Worm (Caenorhabditis elegans): ENCODE data around the gene C18A11.1.

The C18A11.1 gene

DNA sequence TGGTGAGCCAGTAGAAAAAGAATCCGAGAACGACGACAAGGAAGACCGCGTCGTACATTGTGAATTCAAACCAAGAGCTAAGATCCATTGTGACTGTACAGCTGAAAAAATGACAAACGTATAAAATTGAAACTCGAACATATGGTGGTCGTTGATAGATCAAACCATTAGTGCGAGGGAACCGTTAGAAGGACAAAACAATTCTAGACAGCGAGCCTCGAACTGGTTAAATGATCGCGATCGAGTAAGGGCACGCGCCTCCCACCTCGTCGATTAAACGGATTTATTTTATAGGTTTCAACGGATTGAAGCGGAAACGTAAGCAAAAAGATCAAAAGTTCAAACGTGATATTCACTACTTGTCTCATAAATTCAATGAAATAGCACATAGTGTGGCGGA is 19.3 kb downstream of the C18A11.1 start, which contains the start of gene vem-1:
TSS of gene vem-1 (minus strand) at position 101 of the 400 bp plus-strand sequence.
- TF ChIP-seq aly-1 (tag; optimal IDR thresholded peaks at IDR 0.05) (no peak), tbx-37 (GFP tag; conservative IDR thresholded peaks at IDR 0.05) (no peak), tra-4 (tag; optimal IDR thresholded peaks at IDR 0.05) (no peak), scrt-1 (GFP tag; IDR thresholded peaks at IDR 0.05) (no peak), ets-7 (tag; optimal IDR thresholded peaks at IDR 0.05) (no peak), hmbx-1 (tag; optimal IDR thresholded peaks at IDR 0.05) (no peak), flt-1 (GFP tag; IDR thresholded peaks at IDR 0.05) (no peak), hmg-4 (GFP tag; optimal IDR thresholded peaks at IDR 0.05) (no peak), sea-1 (GFP tag; conservative IDR thresholded peaks at IDR 0.05) (no peak), ceh-13 (GFP tag; optimal IDR thresholded peaks at IDR 0.05) (no peak), pes-1 (GFP tag; IDR thresholded peaks at IDR 0.05) (no peak), ama-1 (optimal IDR thresholded peaks at IDR 0.05) (no peak), hnd-1 (tag; optimal IDR thresholded peaks at IDR 0.05) (no peak), tbx-11 (GFP tag; IDR thresholded peaks at IDR 0.05) (no peak), ceh-36 (tag; optimal IDR thresholded peaks at IDR 0.05) (no peak), F13C5.2 (tag; optimal IDR thresholded peaks at IDR 0.05) (no peak), B0310.2 (tag; optimal IDR thresholded peaks at IDR 0.05) (no peak)

DNA sequence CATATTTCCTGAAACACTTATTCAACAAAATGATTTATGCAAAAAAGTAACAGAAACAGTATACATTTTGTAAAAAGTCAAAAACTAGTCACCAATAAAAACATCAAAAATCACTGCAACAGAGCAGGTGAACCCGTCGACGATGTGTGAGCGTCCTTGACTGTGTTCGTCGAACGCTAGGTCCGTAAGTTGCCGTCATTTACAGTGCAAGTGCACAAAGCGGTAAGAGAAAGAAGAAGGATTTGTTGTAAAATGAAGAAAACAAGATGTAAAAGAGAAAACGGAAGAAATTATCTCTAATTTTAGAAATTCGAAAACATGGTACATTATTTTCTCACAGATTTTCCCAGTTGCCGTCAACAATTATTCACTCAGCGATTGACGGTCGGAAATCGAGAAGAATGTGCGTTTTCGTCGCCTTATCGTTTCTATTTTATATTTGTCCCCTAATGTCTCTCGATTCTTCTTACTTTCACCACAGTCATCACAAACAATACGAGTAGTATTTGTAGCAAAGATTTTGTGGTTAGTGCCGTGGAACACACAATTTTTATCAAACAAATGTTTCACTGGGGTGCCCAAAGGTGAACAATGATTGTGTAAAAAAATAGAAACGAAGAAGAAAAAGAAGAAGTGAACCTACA is 20.3 kb downstream of the C18A11.1 start:
- TF ChIP-seq B0310.2 (tag; optimal IDR thresholded peaks at IDR 0.05) = no peak
- TF ChIP-seq tbx-37 (GFP tag; conservative IDR thresholded peaks at IDR 0.05) = no peak

DNA sequence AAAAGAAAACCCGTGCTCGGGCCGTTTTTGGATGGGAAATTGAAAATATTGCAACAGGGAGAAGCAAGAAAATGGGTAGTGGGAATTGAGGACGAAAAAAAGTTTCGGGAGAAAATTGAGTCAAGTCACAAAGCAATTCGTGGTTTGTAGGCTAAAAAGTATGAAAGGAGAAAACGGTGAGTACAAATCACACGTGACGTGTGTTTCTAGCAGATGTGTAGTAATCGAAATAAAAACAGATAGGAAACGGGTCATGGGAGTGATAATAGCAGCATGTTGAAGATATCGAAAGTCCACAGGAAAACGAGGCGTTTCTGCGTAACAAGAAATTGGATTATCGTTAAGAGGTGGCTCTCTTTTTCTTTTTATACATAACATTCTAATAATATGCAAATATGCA is 20.8 kb downstream of the C18A11.1 start:
- TF ChIP-seq ceh-13 (GFP tag; optimal IDR thresholded peaks at IDR 0.05) = no peak

DNA sequence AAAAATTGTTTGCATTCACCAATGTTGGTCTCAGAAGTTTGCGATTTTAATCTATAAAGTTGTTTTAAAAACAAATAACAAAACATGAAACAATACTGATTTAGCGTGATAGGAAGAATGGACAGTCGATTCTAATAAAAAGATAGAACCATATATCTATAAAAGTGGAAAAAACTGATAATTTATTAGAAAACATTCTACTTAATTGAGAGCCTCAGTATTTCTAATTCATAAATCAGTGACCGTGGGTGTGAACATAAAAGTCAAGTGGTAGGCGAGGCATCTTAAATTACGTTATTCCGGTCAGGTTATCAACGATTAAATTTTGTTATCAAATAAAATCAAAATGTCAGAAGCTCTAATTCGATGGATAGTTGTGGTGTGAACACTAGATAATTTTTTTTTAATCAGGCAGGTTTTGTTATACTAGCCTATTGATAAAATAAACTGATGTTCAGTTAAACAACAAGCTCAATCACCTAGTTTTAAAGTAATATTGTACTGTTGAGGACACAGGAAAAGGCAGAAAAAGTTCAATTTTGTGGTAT is 29.8 kb downstream of the C18A11.1 start, which contains the start of gene catp-5:
TSS of gene catp-5 (minus strand) at position 51 of the 548 bp plus-strand sequence.
- TF ChIP-seq hnd-1 (tag; optimal IDR thresholded peaks at IDR 0.05) = no peak
- no peak for TF ChIP-seq sea-1 (GFP tag; conservative IDR thresholded peaks at IDR 0.05)
- no peak for TF ChIP-seq hmbx-1 (tag; optimal IDR thresholded peaks at IDR 0.05)
- no peak for TF ChIP-seq tbx-37 (GFP tag; conservative IDR thresholded peaks at IDR 0.05)
- TF ChIP-seq ama-1 (optimal IDR thresholded peaks at IDR 0.05) = no peak
- TF ChIP-seq flt-1 (GFP tag; IDR thresholded peaks at IDR 0.05) = no peak
- TF ChIP-seq ets-7 (tag; optimal IDR thresholded peaks at IDR 0.05) = no peak
- TF ChIP-seq scrt-1 (GFP tag; IDR thresholded peaks at IDR 0.05) = no peak
- TF ChIP-seq pes-1 (GFP tag; IDR thresholded peaks at IDR 0.05) = no peak
- TF ChIP-seq F13C5.2 (tag; optimal IDR thresholded peaks at IDR 0.05) = no peak
- no peak for TF ChIP-seq ceh-13 (GFP tag; optimal IDR thresholded peaks at IDR 0.05)
- no peak for TF ChIP-seq tra-4 (tag; optimal IDR thresholded peaks at IDR 0.05)
- TF ChIP-seq ceh-36 (tag; optimal IDR thresholded peaks at IDR 0.05) = no peak
- TF ChIP-seq aly-1 (tag; optimal IDR thresholded peaks at IDR 0.05) = no peak
- TF ChIP-seq B0310.2 (tag; optimal IDR thresholded peaks at IDR 0.05) = no peak

DNA sequence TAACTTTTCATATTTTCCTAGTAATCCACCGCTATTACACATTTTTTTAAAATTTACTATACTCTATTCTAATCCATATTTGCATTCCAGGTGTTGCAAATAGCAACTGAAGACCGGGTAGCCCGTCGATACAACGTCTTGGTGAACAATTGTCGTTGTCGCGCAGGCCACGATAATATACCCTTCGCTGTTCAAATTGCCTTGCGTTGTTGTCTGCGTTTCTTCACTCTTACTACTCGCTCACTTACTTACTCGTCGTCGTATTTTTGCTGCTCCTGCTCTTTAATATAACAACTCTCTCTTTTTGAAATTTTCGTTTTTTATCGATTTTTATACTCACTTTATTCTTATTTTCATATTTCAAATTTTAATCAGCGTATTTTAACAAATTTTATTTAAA is 34.8 kb downstream of the C18A11.1 start, which contains the start of gene K07E3.2:
TSS of gene K07E3.2 (plus strand) at position 400 of the 400 bp plus-strand sequence.
- TF ChIP-seq scrt-1 (GFP tag; IDR thresholded peaks at IDR 0.05) (no peak), hmbx-1 (tag; optimal IDR thresholded peaks at IDR 0.05) (no peak), F13C5.2 (tag; optimal IDR thresholded peaks at IDR 0.05) (no peak), flt-1 (GFP tag; IDR thresholded peaks at IDR 0.05) (no peak), hmg-4 (GFP tag; optimal IDR thresholded peaks at IDR 0.05) (no peak), ceh-36 (tag; optimal IDR thresholded peaks at IDR 0.05) (no peak), tra-4 (tag; optimal IDR thresholded peaks at IDR 0.05) (no peak), pes-1 (GFP tag; IDR thresholded peaks at IDR 0.05) (no peak), tbx-37 (GFP tag; conservative IDR thresholded peaks at IDR 0.05) (no peak), ama-1 (optimal IDR thresholded peaks at IDR 0.05) (no peak), tbx-11 (GFP tag; IDR thresholded peaks at IDR 0.05) (no peak)

DNA sequence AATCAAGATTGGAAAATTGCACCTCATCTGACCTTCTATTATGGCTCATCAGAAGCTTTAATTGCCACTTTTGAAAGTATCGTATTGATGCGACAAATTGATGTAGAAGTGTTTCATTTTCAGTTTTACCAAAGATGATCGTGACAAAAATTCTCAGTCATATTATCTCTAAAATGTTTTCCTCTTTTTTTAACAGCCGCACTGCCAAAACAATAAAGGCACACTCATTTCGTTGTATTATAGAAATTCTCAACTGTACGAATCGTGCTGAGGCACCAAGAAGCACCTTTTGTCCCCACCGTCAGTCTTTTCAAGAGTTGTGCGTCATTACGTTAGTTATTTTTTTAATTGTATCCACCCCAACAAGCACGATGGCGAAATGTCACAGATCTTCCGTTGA is 38.8 kb downstream of the C18A11.1 start, which contains the start of gene K07E3.9:
TSS of gene K07E3.9 (plus strand) at position 301 of the 400 bp plus-strand sequence.
- TF ChIP-seq F13C5.2 (tag; optimal IDR thresholded peaks at IDR 0.05) = no peak
- TF ChIP-seq scrt-1 (GFP tag; IDR thresholded peaks at IDR 0.05) = no peak
- no peak for TF ChIP-seq aly-1 (tag; optimal IDR thresholded peaks at IDR 0.05)
- TF ChIP-seq ceh-36 (tag; optimal IDR thresholded peaks at IDR 0.05) = no peak
- no peak for TF ChIP-seq hmg-4 (GFP tag; optimal IDR thresholded peaks at IDR 0.05)
- TF ChIP-seq tbx-37 (GFP tag; conservative IDR thresholded peaks at IDR 0.05) = no peak
- no peak for TF ChIP-seq ama-1 (optimal IDR thresholded peaks at IDR 0.05)
- no peak for TF ChIP-seq hnd-1 (tag; optimal IDR thresholded peaks at IDR 0.05)
- no peak for TF ChIP-seq sea-1 (GFP tag; conservative IDR thresholded peaks at IDR 0.05)
- TF ChIP-seq ets-7 (tag; optimal IDR thresholded peaks at IDR 0.05) = no peak
- no peak for TF ChIP-seq ceh-13 (GFP tag; optimal IDR thresholded peaks at IDR 0.05)
- TF ChIP-seq B0310.2 (tag; optimal IDR thresholded peaks at IDR 0.05) = no peak
- TF ChIP-seq hmbx-1 (tag; optimal IDR thresholded peaks at IDR 0.05) = no peak
- no peak for TF ChIP-seq pes-1 (GFP tag; IDR thresholded peaks at IDR 0.05)
- no peak for TF ChIP-seq tra-4 (tag; optimal IDR thresholded peaks at IDR 0.05)
- TF ChIP-seq flt-1 (GFP tag; IDR thresholded peaks at IDR 0.05) = no peak
- TF ChIP-seq tbx-11 (GFP tag; IDR thresholded peaks at IDR 0.05) = no peak

DNA sequence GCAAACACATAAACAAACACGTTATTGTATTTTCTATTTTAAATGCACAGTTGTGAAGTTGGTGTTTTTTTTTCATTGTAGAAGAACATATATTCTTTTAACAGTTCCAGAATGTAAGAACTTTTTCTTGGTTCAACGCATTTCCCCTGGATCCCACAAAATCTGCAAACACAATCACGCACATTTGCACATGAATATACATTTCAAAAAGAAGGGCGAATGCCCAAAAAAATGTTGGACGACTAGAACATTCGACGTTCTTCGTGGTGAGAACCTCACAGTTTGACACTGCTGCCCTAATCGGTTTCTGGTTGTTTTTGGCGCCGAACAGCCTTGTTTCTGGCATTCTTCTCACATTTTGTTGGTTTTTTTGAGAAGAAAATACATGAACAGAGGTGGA is 40.4 kb downstream of the C18A11.1 start:
- TF ChIP-seq tbx-37 (GFP tag; conservative IDR thresholded peaks at IDR 0.05) (no peak), hmbx-1 (tag; optimal IDR thresholded peaks at IDR 0.05) (no peak), pes-1 (GFP tag; IDR thresholded peaks at IDR 0.05) (no peak), B0310.2 (tag; optimal IDR thresholded peaks at IDR 0.05) (no peak), sea-1 (GFP tag; conservative IDR thresholded peaks at IDR 0.05) (no peak), F13C5.2 (tag; optimal IDR thresholded peaks at IDR 0.05) (no peak), hmg-4 (GFP tag; optimal IDR thresholded peaks at IDR 0.05) (no peak), ets-7 (tag; optimal IDR thresholded peaks at IDR 0.05) (no peak), hnd-1 (tag; optimal IDR thresholded peaks at IDR 0.05) (no peak), ama-1 (optimal IDR thresholded peaks at IDR 0.05) (no peak), ceh-13 (GFP tag; optimal IDR thresholded peaks at IDR 0.05) (no peak)
